Worm (Caenorhabditis elegans): ENCODE measurements around the gene sgo-1.

The sgo-1 gene

DNA sequence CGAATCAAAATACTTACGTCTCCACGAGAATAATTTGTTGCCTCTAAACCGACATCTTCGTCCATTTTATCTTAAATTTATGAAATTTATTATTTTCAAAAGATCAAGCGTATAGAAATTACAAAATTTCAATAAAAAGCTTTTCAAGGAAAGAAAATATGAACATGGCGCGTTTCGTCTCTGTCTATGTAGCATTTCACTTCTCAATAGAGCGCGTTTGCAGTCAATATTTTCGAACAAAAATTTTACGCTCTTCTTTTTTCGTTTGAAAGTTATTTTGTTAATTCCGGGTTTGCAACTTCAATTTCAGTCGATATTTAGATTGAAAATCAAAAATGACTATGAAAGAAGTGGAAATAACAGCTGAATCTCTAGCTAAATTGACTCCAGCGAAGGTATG, 22.1 kb downstream of the sgo-1 start, which contains the start of the genes hcf-1 and swd-2.2 (continued):
- TF ChIP-seq lin-14 (GFP tag; optimal IDR thresholded peaks at IDR 0.05) (no peak), F16B12.6 (tag; optimal IDR thresholded peaks at IDR 0.05) (peak; percentile 21), mef-2 (tag; optimal IDR thresholded peaks at IDR 0.05) (no peak), pqm-1 (tag; optimal IDR thresholded peaks at IDR 0.05) (no peak), dpl-1 (GFP tag; optimal IDR thresholded peaks at IDR 0.05) (peak; percentile 41 to 77 (median 61)), unc-130 (tag; optimal IDR thresholded peaks at IDR 0.05) (no peak), nhr-20 (tag; optimal IDR thresholded peaks at IDR 0.05) (peak; percentile 3), nhr-28 (tag; optimal IDR thresholded peaks at IDR 0.05) (no peak), alr-1 (tag; optimal IDR thresholded peaks at IDR 0.05; ENCODE audit: borderline replicate concordance) (no peak), unc-86 (tag; optimal IDR thresholded peaks at IDR 0.05) (no peak), Y116A8C.19 (tag; optimal IDR thresholded peaks at IDR 0.05; ENCODE audit: borderline replicate concordance) (no peak), zip-4 (GFP tag; optimal IDR thresholded peaks at IDR 0.05) (no peak), nhr-84 (tag; optimal IDR thresholded peaks at IDR 0.05) (no peak), egl-27 (tag; optimal IDR thresholded peaks at IDR 0.05) (no peak), mep-1 (tag; optimal IDR thresholded peaks at IDR 0.05) (peak; percentile 48), fkh-8 (tag; optimal IDR thresholded peaks at IDR 0.05) (no peak), ces-1 (GFP tag; optimal IDR thresholded peaks at IDR 0.05) (no peak), vab-15 (tag; optimal IDR thresholded peaks at IDR 0.05) (no peak), irx-1 (tag; optimal IDR thresholded peaks at IDR 0.05) (no peak), C34B4.2 (tag; optimal IDR thresholded peaks at IDR 0.05) (no peak), egl-13 (tag; optimal IDR thresholded peaks at IDR 0.05) (no peak), fkh-4 (tag; optimal IDR thresholded peaks at IDR 0.05; ENCODE audit: borderline replicate concordance) (no peak), nhr-76 (tag; optimal IDR thresholded peaks at IDR 0.05) (no peak), ama-1 (optimal IDR thresholded peaks at IDR 0.05) (no peak), lin-13 (GFP tag; optimal IDR thresholded peaks at IDR 0.05) (no peak), jun-1 (tag; optimal IDR thresholded peaks at IDR 0.05) (no peak), snpc-4 (tag; optimal IDR thresholded peaks at IDR 0.05) (no peak), nhr-19 (GFP tag; conservative IDR thresholded peaks at IDR 0.05) (no peak), hpl-2 (GFP tag; optimal IDR thresholded peaks at IDR 0.05) (no peak), fkh-10 (GFP tag; optimal IDR thresholded peaks at IDR 0.05) (no peak), hlh-4 (tag; optimal IDR thresholded peaks at IDR 0.05) (no peak), elt-3 (tag; optimal IDR thresholded peaks at IDR 0.05) (no peak), ztf-4 (tag; optimal IDR thresholded peaks at IDR 0.05) (no peak), lin-15B (tag; optimal IDR thresholded peaks at IDR 0.05) (peak; percentile 39), efl-3 (GFP tag; optimal IDR thresholded peaks at IDR 0.05) (no peak), nhr-71 (tag; optimal IDR thresholded peaks at IDR 0.05) (peak; percentile 26), C04F5.9 (tag; optimal IDR thresholded peaks at IDR 0.05) (no peak)

DNA sequence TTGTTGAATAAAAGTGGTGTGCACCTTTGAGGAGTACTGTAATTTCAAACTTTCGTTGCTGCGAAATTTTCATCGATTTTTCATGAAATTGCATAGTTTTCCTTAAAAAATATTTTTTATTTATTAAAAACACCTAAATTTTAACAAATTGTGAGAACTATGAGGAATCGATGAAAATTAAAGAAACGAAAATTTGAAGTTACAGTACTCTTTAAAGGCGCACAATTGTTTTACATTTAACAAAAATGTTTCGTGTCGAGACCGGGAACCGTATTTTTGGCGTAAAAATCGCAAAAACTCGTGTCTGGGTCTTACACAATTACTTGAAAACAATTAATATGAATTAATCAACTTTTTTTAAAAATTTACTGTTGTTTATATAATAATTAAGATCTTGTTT, 26.1 kb downstream of the sgo-1 start, which contains the start of gene rdl-1:
Gene rdl-1, minus strand, starts transcription at position 101 of the 400 bp plus-strand sequence.
- TF ChIP-seq mdl-1 (tag; optimal IDR thresholded peaks at IDR 0.05) (no peak), tbx-2 (tag; optimal IDR thresholded peaks at IDR 0.05) (no peak), unc-62 (GFP tag; optimal IDR thresholded peaks at IDR 0.05) (no peak), unc-86 (tag; optimal IDR thresholded peaks at IDR 0.05) (no peak), ama-1 (optimal IDR thresholded peaks at IDR 0.05) (no peak), fos-1 (tag; optimal IDR thresholded peaks at IDR 0.05) (no peak), rnt-1 (tag; optimal IDR thresholded peaks at IDR 0.05) (no peak), nhr-47 (tag; optimal IDR thresholded peaks at IDR 0.05) (no peak), snpc-4 (tag; optimal IDR thresholded peaks at IDR 0.05) (no peak), sox-4 (tag; optimal IDR thresholded peaks at IDR 0.05) (no peak)
